Fruit fly (Drosophila melanogaster) whole organism, embryonic: Measurements from ENCODE around the gene CG3091.

ENCODE experiments used
- BtbVII ChIP-seq: fragments of 200-800 bp; sonication (Bioruptor generic); optimal IDR thresholded peaks from 3 replicates; lab custom pipeline; 2017; ENCODE audit warnings: missing biosample characterization, mild to moderate bottlenecking, missing genetic modification characterization
- CG10209 ChIP-seq: fragments of 200-800 bp; sonication (Bioruptor generic); optimal IDR thresholded peaks from 3 replicates; lab custom pipeline; 2017; ENCODE audit warnings: missing biosample characterization, mild to moderate bottlenecking, missing genetic modification characterization, missing genetic modification reagents
- CG13123 ChIP-seq: fragments of 200-800 bp; sonication (Bioruptor generic); optimal IDR thresholded peaks from 2 replicates; lab custom pipeline; 2016; ENCODE audit warnings: missing biosample characterization, missing genetic modification characterization
- CG13296 ChIP-seq: fragments of 200-800 bp; sonication (Bioruptor generic); optimal IDR thresholded peaks from 3 replicates; lab custom pipeline; 2018; ENCODE audit warnings: missing biosample characterization, mild to moderate bottlenecking, missing genetic modification characterization
- CG14050 ChIP-seq: fragments of 200-800 bp; sonication (Bioruptor generic); IDR thresholded peaks from 3 replicates; pipeline ENCODE4 v1.3.6; 2022; ENCODE audit warnings: missing biosample characterization, missing genetic modification characterization
- CG15073 ChIP-seq: fragments of 200-800 bp; sonication (Bioruptor generic); optimal IDR thresholded peaks from 2 replicates; lab custom pipeline; 2016; ENCODE audit warnings: missing biosample characterization, missing genetic modification characterization
- CG1602 ChIP-seq: fragments of 200-800 bp; sonication (Bioruptor generic); optimal IDR thresholded peaks from 3 replicates; lab custom pipeline; 2016; ENCODE audit warnings: missing biosample characterization, missing genetic modification characterization
- CG1647 ChIP-seq: fragments of 200-800 bp; sonication (Bioruptor generic); optimal IDR thresholded peaks from 3 replicates; lab custom pipeline; 2016; ENCODE audit warnings: missing biosample characterization, missing genetic modification characterization
- CG17359 ChIP-seq: fragments of 200-800 bp; sonication (Bioruptor generic); optimal IDR thresholded peaks from 3 replicates; lab custom pipeline; 2018; ENCODE audit warnings: missing biosample characterization, mild to moderate bottlenecking, missing genetic modification characterization, moderate library complexity
- CG17568 ChIP-seq: fragments of 200-800 bp; sonication (Bioruptor generic); optimal IDR thresholded peaks from 2 replicates; lab custom pipeline; 2018; ENCODE audit warnings: missing biosample characterization, mild to moderate bottlenecking, missing genetic modification characterization, moderate library complexity
- CG18011 ChIP-seq: fragments of 200-800 bp; sonication (Bioruptor generic); optimal IDR thresholded peaks from 2 replicates; lab custom pipeline; 2017; ENCODE audit warnings: missing biosample characterization, missing genetic modification characterization, mild to moderate bottlenecking, moderate library complexity, missing genotype
- CG2889 ChIP-seq: fragments of 200-800 bp; sonication (Bioruptor generic); IDR thresholded peaks from 3 replicates; pipeline ENCODE4 v1.3.6; 2022; ENCODE audit warnings: missing biosample characterization, missing genetic modification characterization
- CG34224 ChIP-seq: fragments of 200-800 bp; sonication (Bioruptor generic); IDR thresholded peaks from 3 replicates; pipeline ENCODE4 v1.3.6; 2022; ENCODE audit warnings: missing biosample characterization, missing genetic modification characterization; ENCODE audit not compliant: partially characterized antibody
- CG3838 ChIP-seq: fragments of 200-800 bp; sonication (Bioruptor generic); optimal IDR thresholded peaks from 3 replicates; lab custom pipeline; 2016; ENCODE audit warnings: missing biosample characterization, missing genetic modification characterization
- CG3847 ChIP-seq: fragments of 200-800 bp; sonication (Bioruptor generic); IDR thresholded peaks from 2 replicates; pipeline ENCODE4 v1.3.6; 2022; ENCODE audit warnings: missing biosample characterization, missing genetic modification characterization
- CG43689 ChIP-seq: fragments of 200-800 bp; sonication (Bioruptor generic); IDR thresholded peaks from 2 replicates; pipeline ENCODE4 v1.3.6; 2022; ENCODE audit warnings: missing biosample characterization, missing genetic modification characterization
- CG4404 ChIP-seq: fragments of 200-800 bp; sonication (Bioruptor generic); IDR thresholded peaks from 2 replicates; pipeline ENCODE4 v1.3.6; 2022; ENCODE audit warnings: missing biosample characterization, missing genetic modification characterization
- CG6854 ChIP-seq: fragments of 200-800 bp; sonication (Bioruptor generic); optimal IDR thresholded peaks from 3 replicates; lab custom pipeline; 2017; ENCODE audit warnings: missing biosample characterization, mild to moderate bottlenecking, missing genetic modification characterization
- CG8281 ChIP-seq: fragments of 200-800 bp; sonication (Bioruptor generic); optimal IDR thresholded peaks from 2 replicates; lab custom pipeline; 2018; ENCODE audit warnings: missing biosample characterization, mild to moderate bottlenecking, missing genetic modification characterization, moderate library complexity
- D ChIP-seq, 2 experiments: fragments of 200-800 bp in 1 of 2; fragments of >200 bp in 1 of 2; sonication (Bioruptor generic) in 1 of 2; optimal IDR thresholded peaks; 2 replicates in 1 of 2; 3 replicates in 1 of 2; lab custom pipeline; 2017; ENCODE audit warnings: mild to moderate bottlenecking in 1 of 2, missing biosample characterization in 1 of 2, missing genetic modification characterization in 1 of 2, missing genetic modification reagents in 1 of 2
- D19B ChIP-seq: fragments of 200-800 bp; sonication (Bioruptor generic); optimal IDR thresholded peaks from 2 replicates; lab custom pipeline; 2017; ENCODE audit warnings: missing biosample characterization, mild to moderate bottlenecking, missing genetic modification characterization
- Dad ChIP-seq: fragments of 200-800 bp; sonication (Bioruptor generic); optimal IDR thresholded peaks from 3 replicates; lab custom pipeline; 2016; ENCODE audit warnings: missing biosample characterization, missing genetic modification characterization
- Hmx ChIP-seq: fragments of 200-800 bp; sonication (Bioruptor generic); optimal IDR thresholded peaks from 2 replicates; lab custom pipeline; 2016; ENCODE audit warnings: missing biosample characterization, missing genetic modification characterization
- Hsf ChIP-seq: fragments of 200-800 bp; sonication (Bioruptor generic); optimal IDR thresholded peaks from 3 replicates; lab custom pipeline; 2016; ENCODE audit warnings: missing biosample characterization, missing genetic modification characterization
- Jarid2 ChIP-seq: fragments of 200-800 bp; sonication (Bioruptor generic); optimal IDR thresholded peaks from 3 replicates; lab custom pipeline; 2017; ENCODE audit warnings: mild to moderate bottlenecking, missing biosample characterization, missing genetic modification reagents, missing genetic modification characterization
- MTF-1 ChIP-seq: fragments of 200-800 bp; sonication (Bioruptor generic); optimal IDR thresholded peaks from 2 replicates; lab custom pipeline; 2018; ENCODE audit warnings: missing biosample characterization, mild to moderate bottlenecking, missing genetic modification characterization, borderline replicate concordance
- Spps ChIP-seq: fragments of 200-800 bp; sonication (Bioruptor generic); optimal IDR thresholded peaks from 2 replicates; lab custom pipeline; 2018; ENCODE audit warnings: missing biosample characterization, mild to moderate bottlenecking, missing genetic modification characterization
- bbx ChIP-seq: fragments of 200-800 bp; sonication (Bioruptor generic); IDR thresholded peaks from 2 replicates; pipeline ENCODE4 v1.3.6; 2022; ENCODE audit warnings: missing biosample characterization, missing genetic modification characterization; ENCODE audit not compliant: partially characterized antibody
- cas ChIP-seq: fragments of 200-800 bp; sonication (Bioruptor generic); IDR thresholded peaks from 2 replicates; pipeline ENCODE4 v1.3.6; 2022; ENCODE audit warnings: missing biosample characterization, missing genetic modification characterization
- chinmo ChIP-seq: fragments of 200-800 bp; sonication (Bioruptor generic); IDR thresholded peaks from 4 replicates; pipeline ENCODE4 v1.3.6; 2022; ENCODE audit warnings: missing biosample characterization, missing genetic modification characterization; ENCODE audit not compliant: partially characterized antibody
- croc ChIP-seq: fragments of 200-800 bp; sonication (Bioruptor generic); conservative IDR thresholded peaks from 3 replicates; pipeline ENCODE4 v1.3.6; 2022; ENCODE audit warnings: missing biosample characterization, missing genetic modification characterization
- dan ChIP-seq: fragments of 200-800 bp; sonication (Bioruptor generic); IDR thresholded peaks from 2 replicates; pipeline ENCODE4 v1.3.6; 2022; ENCODE audit warnings: missing biosample characterization, missing genetic modification characterization
- dimm ChIP-seq: fragments of 200-800 bp; sonication (Bioruptor generic); IDR thresholded peaks from 2 replicates; pipeline ENCODE4 v1.3.6; 2022; ENCODE audit warnings: missing biosample characterization, missing genetic modification characterization
- ems ChIP-seq: fragments of 200-800 bp; sonication (Bioruptor generic); optimal IDR thresholded peaks from 3 replicates; lab custom pipeline; 2016; ENCODE audit warnings: missing biosample characterization, missing genetic modification characterization
- eyg ChIP-seq: fragments of 200-800 bp; sonication (Bioruptor generic); optimal IDR thresholded peaks from 3 replicates; lab custom pipeline; 2016; ENCODE audit warnings: missing biosample characterization, missing genetic modification characterization
- fd3F ChIP-seq: fragments of 200-800 bp; sonication (Bioruptor generic); optimal IDR thresholded peaks from 2 replicates; lab custom pipeline; 2018; ENCODE audit warnings: missing biosample characterization, mild to moderate bottlenecking, missing genetic modification characterization, moderate library complexity
- gce ChIP-seq: fragments of 200-800 bp; sonication (Bioruptor generic); IDR thresholded peaks from 3 replicates; pipeline ENCODE4 v1.3.6; 2022; ENCODE audit warnings: missing biosample characterization, missing genetic modification characterization
- grau ChIP-seq: fragments of 200-800 bp; optimal IDR thresholded peaks from 3 replicates; lab custom pipeline; 2019; ENCODE audit warnings: missing biosample characterization, mild to moderate bottlenecking, missing genetic modification characterization, moderate library complexity
- gro ChIP-seq: fragments of 200-800 bp; sonication (Bioruptor generic); optimal IDR thresholded peaks from 2 replicates; lab custom pipeline; 2016; ENCODE audit warnings: missing biosample characterization, missing genetic modification characterization
- jumu ChIP-seq: fragments of 200-800 bp; sonication (Bioruptor generic); optimal IDR thresholded peaks from 3 replicates; lab custom pipeline; 2016; ENCODE audit warnings: missing biosample characterization, missing genetic modification characterization
- nerfin-1 ChIP-seq: fragments of 200-800 bp; sonication (Bioruptor generic); optimal IDR thresholded peaks from 3 replicates; lab custom pipeline; 2019; ENCODE audit warnings: missing biosample characterization, mild to moderate bottlenecking, missing genetic modification characterization, moderate library complexity
- pb ChIP-seq: fragments of 200-800 bp; sonication (Bioruptor generic); optimal IDR thresholded peaks from 3 replicates; lab custom pipeline; 2016; ENCODE audit warnings: missing biosample characterization, missing genetic modification characterization
- pfk ChIP-seq: fragments of 200-800 bp; sonication (Bioruptor generic); optimal IDR thresholded peaks from 2 replicates; lab custom pipeline; 2018; ENCODE audit warnings: missing biosample characterization, mild to moderate bottlenecking, missing genetic modification characterization, moderate library complexity
- pum ChIP-seq: fragments of 200-800 bp; sonication (Bioruptor generic); optimal IDR thresholded peaks from 2 replicates; lab custom pipeline; 2016; ENCODE audit warnings: missing biosample characterization, missing genetic modification characterization
- sim ChIP-seq: fragments of 200-800 bp; sonication (Bioruptor generic); IDR thresholded peaks from 2 replicates; pipeline ENCODE4 v1.3.6; 2022; ENCODE audit warnings: missing biosample characterization, missing genetic modification characterization
- stc ChIP-seq: fragments of 200-800 bp; sonication (Bioruptor generic); IDR thresholded peaks from 2 replicates; pipeline ENCODE4 v1.3.6; 2022; ENCODE audit warnings: missing biosample characterization, missing genetic modification characterization
- trh ChIP-seq: fragments of 200-800 bp; sonication (Bioruptor generic); optimal IDR thresholded peaks from 2 replicates; lab custom pipeline; 2016; ENCODE audit warnings: missing biosample characterization, missing genetic modification characterization
- vfl ChIP-seq: fragments of 200-800 bp; sonication (Bioruptor generic); optimal IDR thresholded peaks from 2 replicates; lab custom pipeline; 2016; ENCODE audit warnings: missing biosample characterization, missing genetic modification characterization
- vnd ChIP-seq: fragments of 200-800 bp; sonication (Bioruptor generic); IDR thresholded peaks from 3 replicates; pipeline ENCODE4 v1.3.6; 2022; ENCODE audit warnings: missing biosample characterization, missing genetic modification characterization; ENCODE audit not compliant: partially characterized antibody

Gene CG3091

dm6 chrX:2298708-2299370, 44.8 kb upstream of the CG3091 start (continued):
- TF ChIP-seq D19B (GFP tag; lab: Kevin White, UChicago) (no peak), nerfin-1 (tag; lab: Kevin White, UChicago) (peak; percentile 74), CG17359 (tag; lab: Kevin White, UChicago) (peak; percentile 84), stc (peak; percentile 83), pum (GFP tag; lab: Kevin White, UChicago) (peak; percentile 77), CG2889 (GFP tag; lab: Robert Waterston, UW) (no peak), Dad (GFP tag; lab: Kevin White, UChicago) (peak; percentile 55), CG34224 (no peak), jumu (GFP tag; lab: Kevin White, UChicago) (peak; percentile 72), CG15073 (GFP tag; lab: Kevin White, UChicago) (peak; percentile 42), CG8281 (tag; lab: Kevin White, UChicago) (peak; percentile 3), BtbVII (GFP tag; lab: Kevin White, UChicago) (peak; percentile 15), CG10209 (GFP tag; lab: Kevin White, UChicago) (peak; percentile 75), chinmo (no peak), D (optimal IDR thresholded peaks at IDR 0.05; lab: Kevin White, UChicago) (peak; percentile 7), D (GFP tag; optimal IDR thresholded peaks at IDR 0.05; lab: Kevin White, UChicago) (peak; percentile 81), bbx (GFP tag; lab: Robert Waterston, UW) (no peak), vfl (GFP tag; lab: Kevin White, UChicago) (peak; percentile 29), pb (GFP tag; lab: Kevin White, UChicago) (peak; percentile 70), gce (GFP tag; lab: Robert Waterston, UW) (peak; percentile 85), MTF-1 (peak; percentile 66), pfk (GFP tag; lab: Kevin White, UChicago) (no peak), CG13123 (GFP tag; lab: Kevin White, UChicago) (peak; percentile 60), CG14050 (GFP tag; lab: Robert Waterston, UW) (peak; percentile 78), Hsf (GFP tag; lab: Kevin White, UChicago) (peak; percentile 88), CG43689 (GFP tag; lab: Robert Waterston, UW) (peak; percentile 72), fd3F (peak; percentile 30), grau (peak; percentile 76), ems (GFP tag; lab: Kevin White, UChicago) (peak; percentile 72), CG4404 (GFP tag; lab: Robert Waterston, UW) (peak; percentile 61), CG6854 (GFP tag; lab: Kevin White, UChicago) (peak; percentile 20), CG17568 (GFP tag; lab: Kevin White, UChicago) (peak; percentile 74), CG13296 (GFP tag; lab: Kevin White, UChicago) (peak; percentile 35), sim (GFP tag; lab: Robert Waterston, UW) (peak; percentile 73), cas (no peak; the same call in 1 of the 2 replicates), CG18011 (GFP tag; lab: Kevin White, UChicago) (peak; percentile 16), CG3838 (GFP tag; lab: Kevin White, UChicago) (peak; percentile 41), Hmx (GFP tag; lab: Kevin White, UChicago) (no peak), gro (peak; percentile 12), dan (no peak), croc (GFP tag; lab: Robert Waterston, UW) (peak; percentile 75), CG1647 (GFP tag; lab: Kevin White, UChicago) (peak; percentile 37), vnd (GFP tag; lab: Robert Waterston, UW) (no peak), trh (GFP tag; lab: Kevin White, UChicago) (no peak), Spps (peak; percentile 85), Jarid2 (peak; percentile 40), dimm (GFP tag; lab: Robert Waterston, UW) (peak; percentile 58; the same call in 1 of the 2 replicates), CG3847 (GFP tag; lab: Robert Waterston, UW) (peak; percentile 48), CG1602 (GFP tag; lab: Kevin White, UChicago) (peak; percentile 83), eyg (peak; percentile 53)
